Worm (Caenorhabditis elegans) whole organism, young adult: ENCODE results near the gene cosa-1.

Experiments used
- C06A6.2 ChIP-seq: fragments of 200-800 bp; sonication (Bioruptor generic); conservative IDR thresholded peaks from 2 replicates; pipeline ENCODE4 v1.3.6; 2022; ENCODE audit warnings: missing genetic modification characterization, missing compliant biosample characterization
- Y95B8A.8 ChIP-seq: fragments of 200-800 bp; sonication (Bioruptor generic); IDR thresholded peaks from 2 replicates; pipeline ENCODE4 v1.3.6; 2022; ENCODE audit warnings: missing genetic modification reagents, missing genetic modification characterization, missing compliant biosample characterization
- ama-1 ChIP-seq, 3 experiments: fragments of 150-350 bp in 1 of 3; sonication (generic microtip) in 2 of 3; optimal IDR thresholded peaks; 2 replicates each; lab custom pipeline; 2014 to 2018; ENCODE audit warnings: missing biosample characterization in 2 of 3, missing genetic modification characterization in 2 of 3, missing genetic modification reagents in 2 of 3
- aptf-3 ChIP-seq: fragments of 200-800 bp; sonication (Bioruptor generic); IDR thresholded peaks from 2 replicates; pipeline ENCODE4 v1.3.6; 2022; ENCODE audit warnings: missing genetic modification characterization, missing compliant biosample characterization
- chd-7 ChIP-seq: sonication (generic microtip); optimal IDR thresholded peaks from 2 replicates; lab custom pipeline; 2016; ENCODE audit warnings: mild to moderate bottlenecking, missing genetic modification characterization, moderate library complexity, missing compliant biosample characterization
- egl-18 ChIP-seq: fragments of 200-800 bp; sonication (Bioruptor generic); IDR thresholded peaks from 2 replicates; pipeline ENCODE4 v1.3.6; 2022; ENCODE audit warnings: missing genetic modification reagents, missing genetic modification characterization, missing compliant biosample characterization
- hmg-20 ChIP-seq: fragments of 200-800 bp; sonication (Bioruptor generic); IDR thresholded peaks from 2 replicates; pipeline ENCODE4 v1.3.6; 2022; ENCODE audit warnings: missing genetic modification reagents, missing genetic modification characterization, missing compliant biosample characterization
- lin-35 ChIP-seq, 3 experiments: fragments of 150-350 bp in 2 of 3; sonication (generic microtip) in 1 of 3; optimal IDR thresholded peaks; 2 replicates each; lab custom pipeline; 2014 to 2018; ENCODE audit warnings: missing biosample characterization in 3 of 3, missing genetic modification characterization in 3 of 3, missing genetic modification reagents in 3 of 3
- lsl-1 ChIP-seq: fragments of 200-800 bp; sonication (Bioruptor generic); optimal IDR thresholded peaks from 2 replicates; lab custom pipeline; 2018; ENCODE audit warnings: mild to moderate bottlenecking, missing genetic modification characterization, moderate library complexity, missing compliant biosample characterization
- madf-10 ChIP-seq: sonication (generic microtip); optimal IDR thresholded peaks from 2 replicates; lab custom pipeline; 2016; ENCODE audit warnings: mild to moderate bottlenecking, missing genetic modification characterization, missing compliant biosample characterization
- mes-4 ChIP-seq: sonication (generic microtip); optimal IDR thresholded peaks from 2 replicates; lab custom pipeline; 2016; ENCODE audit warnings: missing genotype, missing genetic modification characterization, missing compliant biosample characterization
- nfya-1 ChIP-seq: sonication (generic microtip); optimal IDR thresholded peaks from 2 replicates; lab custom pipeline; 2017; ENCODE audit warnings: antibody characterized with exemption, missing compliant biosample characterization, missing genetic modification characterization, borderline replicate concordance; ENCODE audit not compliant: insufficient read depth
- snpc-3.4 ChIP-seq: sonication (generic microtip); optimal IDR thresholded peaks from 2 replicates; lab custom pipeline; 2017; ENCODE audit warnings: missing genetic modification characterization, mild to moderate bottlenecking, missing compliant biosample characterization, antibody characterized with exemption, moderate library complexity, missing genotype, missing genetic modification reagents
- tlf-1 ChIP-seq: fragments of 200-800 bp; sonication (Bioruptor generic); optimal IDR thresholded peaks from 2 replicates; lab custom pipeline; 2018; ENCODE audit warnings: mild to moderate bottlenecking, missing genetic modification characterization, missing compliant biosample characterization

DNA sequence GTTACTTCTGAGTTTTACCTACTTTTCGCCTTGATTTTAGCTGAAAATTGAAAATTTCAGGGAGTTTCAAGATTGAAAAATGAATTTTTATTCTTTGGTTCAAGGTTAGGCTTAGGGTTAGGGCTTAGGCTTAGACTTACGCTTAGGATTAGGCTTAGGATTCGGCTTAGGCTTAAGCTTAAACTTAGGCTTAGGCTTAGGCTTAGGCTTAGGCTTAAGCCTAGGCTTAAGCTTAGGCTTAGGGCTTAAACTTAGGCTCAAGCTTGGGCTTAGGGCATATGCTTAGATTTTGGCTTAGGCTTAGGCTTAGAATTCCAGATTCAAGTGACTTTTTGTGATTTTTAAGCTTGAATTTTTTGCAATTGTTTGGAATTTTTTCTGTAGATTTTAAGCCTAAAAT lies 42.5 kb upstream of the cosa-1 start:
- TF ChIP-seq nfya-1 (no peak), egl-18 (GFP tag; lab: Robert Waterston, UW) (no peak), mes-4 (tag; lab: Kevin White, UChicago) (no peak), chd-7 (tag; lab: Kevin White, UChicago) (no peak), snpc-3.4 (tag; lab: Kevin White, UChicago) (no peak), aptf-3 (GFP tag; lab: Robert Waterston, UW) (no peak), hmg-20 (GFP tag; lab: Robert Waterston, UW) (no peak), ama-1 (optimal IDR thresholded peaks at IDR 0.05; lab: Kevin White, UChicago) (no peak), ama-1 (GFP tag; optimal IDR thresholded peaks at IDR 0.05; lab: Kevin White, UChicago) (no peak), Y95B8A.8 (no peak), lsl-1 (GFP tag; lab: Kevin White, UChicago) (no peak), lin-35 (GFP tag; optimal IDR thresholded peaks at IDR 0.05; lab: Kevin White, UChicago) (no peak), tlf-1 (GFP tag; lab: Kevin White, UChicago) (no peak), C06A6.2 (GFP tag; lab: Robert Waterston, UW) (no peak), madf-10 (tag; lab: Kevin White, UChicago) (no peak)
